Worm (Caenorhabditis elegans) whole organism, L3 larva: Measurements from ENCODE around the gene C55C3.8.
A peak's percentile ranks its signal among the peaks of the same experiment; 100 is the strongest.

Experiments
- R02D3.7 ChIP-seq: fragments of 150-350 bp; optimal IDR thresholded peaks from 2 replicates; lab custom pipeline; 2014; ENCODE audit warnings: missing biosample characterization, missing genetic modification characterization
- ZK546.5 ChIP-seq: sonication (generic microtip); optimal IDR thresholded peaks from 2 replicates; lab custom pipeline; 2017; ENCODE audit warnings: missing biosample characterization, missing genetic modification characterization
- aly-2 ChIP-seq: fragments of 150-350 bp; optimal IDR thresholded peaks from 2 replicates; lab custom pipeline; 2014; ENCODE audit warnings: missing biosample characterization, missing genetic modification characterization
- ama-1 ChIP-seq: fragments of 150-350 bp; optimal IDR thresholded peaks from 2 replicates; lab custom pipeline; 2018
- ceh-16 ChIP-seq: sonication (generic microtip); optimal IDR thresholded peaks from 2 replicates; lab custom pipeline; 2017; ENCODE audit warnings: missing biosample characterization, missing genetic modification characterization
- ceh-28 ChIP-seq: fragments of 150-350 bp; optimal IDR thresholded peaks from 2 replicates; lab custom pipeline; 2014; ENCODE audit warnings: missing biosample characterization, missing genetic modification reagents, missing genetic modification characterization
- ceh-82 ChIP-seq: fragments of 150-350 bp; optimal IDR thresholded peaks from 2 replicates; lab custom pipeline; 2014; ENCODE audit warnings: missing biosample characterization, missing genetic modification characterization
- ceh-9 ChIP-seq: sonication (generic microtip); optimal IDR thresholded peaks from 2 replicates; lab custom pipeline; 2018; ENCODE audit warnings: missing biosample characterization, missing genetic modification characterization
- daf-12 ChIP-seq: fragments of 150-350 bp; optimal IDR thresholded peaks from 2 replicates; lab custom pipeline; 2014; ENCODE audit warnings: missing biosample characterization, missing genetic modification reagents, missing genetic modification characterization
- egl-27 ChIP-seq: sonication (generic microtip); optimal IDR thresholded peaks from 4 replicates; lab custom pipeline; 2017; ENCODE audit warnings: missing biosample characterization, missing genetic modification reagents, missing genetic modification characterization
- egl-5 ChIP-seq: fragments of 150-350 bp; optimal IDR thresholded peaks from 2 replicates; lab custom pipeline; 2017; ENCODE audit warnings: missing biosample characterization, missing genetic modification reagents, missing genetic modification characterization, inconsistent platforms
- elt-1 ChIP-seq: fragments of 150-350 bp; optimal IDR thresholded peaks from 2 replicates; lab custom pipeline; 2014; ENCODE audit warnings: missing biosample characterization, missing genetic modification characterization
- elt-2 ChIP-seq: sonication (generic microtip); optimal IDR thresholded peaks from 2 replicates; lab custom pipeline; 2016; ENCODE audit warnings: missing genetic modification reagents, mild to moderate bottlenecking, missing genetic modification characterization, missing compliant biosample characterization
- elt-3 ChIP-seq, 3 experiments: fragments of 150-350 bp in 1 of 3; sonication (generic microtip) in 2 of 3; optimal IDR thresholded peaks; 2 replicates in 2 of 3; 4 replicates in 1 of 3; lab custom pipeline; 2014 to 2017; ENCODE audit warnings: missing biosample characterization in 3 of 3, missing genetic modification characterization in 3 of 3
- eor-1 ChIP-seq, 2 experiments: fragments of 150-350 bp; optimal IDR thresholded peaks; 2 replicates each; lab custom pipeline; 2014 to 2018; ENCODE audit warnings: missing biosample characterization in 2 of 2, missing genetic modification characterization in 2 of 2
- fkh-10 ChIP-seq: sonication (generic microtip); optimal IDR thresholded peaks from 2 replicates; lab custom pipeline; 2017; ENCODE audit warnings: missing biosample characterization, missing genetic modification reagents, missing genetic modification characterization
- fkh-2 ChIP-seq: fragments of 150-350 bp; optimal IDR thresholded peaks from 2 replicates; lab custom pipeline; 2014; ENCODE audit warnings: missing biosample characterization, missing genetic modification reagents, missing genetic modification characterization
- fos-1 ChIP-seq: fragments of 150-350 bp; optimal IDR thresholded peaks from 2 replicates; lab custom pipeline; 2014; ENCODE audit warnings: missing biosample characterization, missing genetic modification characterization
- hmg-11 ChIP-seq: sonication (generic microtip); optimal IDR thresholded peaks from 2 replicates; lab custom pipeline; 2016; ENCODE audit warnings: missing genetic modification characterization, missing compliant biosample characterization
- jun-1 ChIP-seq: fragments of 150-350 bp; optimal IDR thresholded peaks from 2 replicates; lab custom pipeline; 2014; ENCODE audit warnings: missing biosample characterization, missing genetic modification reagents, missing genetic modification characterization
- lin-15B ChIP-seq: fragments of 150-350 bp; optimal IDR thresholded peaks from 2 replicates; lab custom pipeline; 2014; ENCODE audit warnings: missing biosample characterization, missing genetic modification characterization
- lin-39 ChIP-seq: fragments of 150-350 bp; optimal IDR thresholded peaks from 2 replicates; lab custom pipeline; 2018; ENCODE audit warnings: missing biosample characterization, missing genetic modification reagents, missing genetic modification characterization
- lsy-12 ChIP-seq: sonication (generic microtip); optimal IDR thresholded peaks from 2 replicates; lab custom pipeline; 2016; ENCODE audit warnings: mild to moderate bottlenecking, missing genetic modification characterization, missing compliant biosample characterization
- mdl-1 ChIP-seq: fragments of 150-350 bp; optimal IDR thresholded peaks from 2 replicates; lab custom pipeline; 2014; ENCODE audit warnings: missing biosample characterization, missing genetic modification characterization
- mml-1 ChIP-seq: fragments of 150-350 bp; sonication (generic microtip); optimal IDR thresholded peaks from 3 replicates; lab custom pipeline; 2014; ENCODE audit warnings: missing biosample characterization, missing genetic modification characterization
- nfya-1 ChIP-seq: sonication (generic microtip); optimal IDR thresholded peaks from 2 replicates; lab custom pipeline; 2017; ENCODE audit warnings: missing genetic modification characterization, mild to moderate bottlenecking, missing compliant biosample characterization, antibody characterized with exemption, moderate library complexity; ENCODE audit not compliant: insufficient read depth
- nhr-11 ChIP-seq: fragments of 150-350 bp; optimal IDR thresholded peaks from 2 replicates; lab custom pipeline; 2014; ENCODE audit warnings: missing biosample characterization, missing genetic modification characterization
- nhr-12 ChIP-seq: fragments of 150-350 bp; optimal IDR thresholded peaks from 2 replicates; lab custom pipeline; 2014; ENCODE audit warnings: missing biosample characterization, missing genetic modification characterization
- nhr-23 ChIP-seq: fragments of 150-350 bp; optimal IDR thresholded peaks from 2 replicates; lab custom pipeline; 2014; ENCODE audit warnings: missing biosample characterization, missing genetic modification reagents, missing genetic modification characterization
- nhr-237 ChIP-seq: fragments of 150-350 bp; optimal IDR thresholded peaks from 2 replicates; lab custom pipeline; 2014; ENCODE audit warnings: missing biosample characterization, missing genetic modification characterization
- nhr-25 ChIP-seq: sonication (generic microtip); optimal IDR thresholded peaks from 2 replicates; lab custom pipeline; 2017; ENCODE audit warnings: missing biosample characterization, missing genetic modification characterization
- nhr-28 ChIP-seq: fragments of 150-350 bp; optimal IDR thresholded peaks from 2 replicates; lab custom pipeline; 2014; ENCODE audit warnings: missing biosample characterization, missing genetic modification characterization
- nhr-67 ChIP-seq: fragments of 150-350 bp; optimal IDR thresholded peaks from 2 replicates; lab custom pipeline; 2014; ENCODE audit warnings: missing biosample characterization, missing genetic modification characterization
- nhr-76 ChIP-seq: fragments of 150-350 bp; sonication (generic microtip); optimal IDR thresholded peaks from 5 replicates; lab custom pipeline; 2014; ENCODE audit warnings: missing biosample characterization, missing genetic modification characterization
- nhr-77 ChIP-seq: fragments of 150-350 bp; optimal IDR thresholded peaks from 2 replicates; lab custom pipeline; 2014; ENCODE audit warnings: missing biosample characterization, missing genetic modification characterization
- pha-4 ChIP-seq: fragments of 150-350 bp; optimal IDR thresholded peaks from 2 replicates; lab custom pipeline; 2014; ENCODE audit warnings: missing biosample characterization, missing genetic modification reagents, missing genetic modification characterization
- pqm-1 ChIP-seq: fragments of 150-350 bp; optimal IDR thresholded peaks from 2 replicates; lab custom pipeline; 2017; ENCODE audit warnings: missing biosample characterization, missing genetic modification characterization, inconsistent platforms
- sea-2 ChIP-seq: fragments of 150-350 bp; sonication (generic microtip); optimal IDR thresholded peaks from 4 replicates; lab custom pipeline; 2014; ENCODE audit warnings: missing biosample characterization, missing genetic modification reagents, missing genetic modification characterization
- skn-1 ChIP-seq: fragments of 150-350 bp; optimal IDR thresholded peaks from 2 replicates; lab custom pipeline; 2014; ENCODE audit warnings: missing biosample characterization, missing genetic modification characterization
- snpc-4 ChIP-seq: fragments of 150-350 bp; optimal IDR thresholded peaks from 2 replicates; lab custom pipeline; 2014; ENCODE audit warnings: missing biosample characterization, missing genetic modification characterization
- tbx-2 ChIP-seq: sonication (generic microtip); optimal IDR thresholded peaks from 2 replicates; lab custom pipeline; 2016; ENCODE audit warnings: mild to moderate bottlenecking, missing genetic modification characterization, missing compliant biosample characterization
- unc-39 ChIP-seq: sonication (generic microtip); optimal IDR thresholded peaks from 4 replicates; lab custom pipeline; 2017; ENCODE audit warnings: missing biosample characterization, missing genetic modification characterization
- unc-62 ChIP-seq: fragments of 150-350 bp; sonication (generic microtip); optimal IDR thresholded peaks from 4 replicates; lab custom pipeline; 2014; ENCODE audit warnings: missing biosample characterization, missing genetic modification reagents, missing genetic modification characterization
- zag-1 ChIP-seq: fragments of 150-350 bp; optimal IDR thresholded peaks from 2 replicates; lab custom pipeline; 2014; ENCODE audit warnings: missing biosample characterization, missing genetic modification characterization
- ztf-11 ChIP-seq: fragments of 150-350 bp; optimal IDR thresholded peaks from 2 replicates; lab custom pipeline; 2014; ENCODE audit warnings: missing biosample characterization, missing genetic modification characterization
- ztf-4 ChIP-seq: fragments of 150-350 bp; optimal IDR thresholded peaks from 2 replicates; lab custom pipeline; 2014; ENCODE audit warnings: missing biosample characterization, missing genetic modification characterization

The C55C3.8 gene

DNA sequence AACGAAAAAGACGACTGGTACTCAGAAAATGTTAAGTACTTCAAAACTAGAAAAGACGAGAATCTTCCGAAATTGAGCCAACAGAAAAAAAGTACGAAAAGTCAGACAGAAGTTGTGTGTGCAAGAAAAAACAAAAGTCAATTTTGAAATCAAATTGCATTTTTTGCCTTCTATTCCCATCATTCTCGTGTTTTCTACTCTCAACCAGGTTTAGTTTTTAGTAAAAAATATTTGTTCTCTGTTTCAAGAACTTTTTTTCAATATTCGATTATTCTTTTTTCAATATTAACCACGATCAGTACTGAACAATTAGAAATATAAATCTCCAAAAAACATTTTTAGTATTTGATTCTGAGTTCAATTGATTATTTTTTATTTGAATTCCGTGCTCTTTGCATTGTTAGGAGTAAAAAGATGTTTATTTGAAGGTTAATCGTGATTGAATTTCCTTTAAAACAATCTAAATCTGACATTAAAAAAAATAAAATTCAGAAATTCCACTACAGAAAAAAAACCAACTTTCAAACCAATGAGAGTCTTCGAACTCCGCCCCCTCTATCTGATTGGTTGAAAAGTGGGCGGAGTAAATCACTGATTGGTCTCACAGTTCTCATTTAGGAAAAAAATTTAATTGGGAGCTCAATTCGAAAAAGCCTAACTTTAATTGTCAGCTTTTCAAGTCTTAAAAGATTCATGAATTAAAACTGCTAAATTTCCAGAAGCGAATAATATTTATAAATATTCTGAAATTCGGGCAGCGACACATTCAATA is 24.7 kb downstream of the C55C3.8 start:
- no peak for TF ChIP-seq sea-2 (GFP tag; lab: Kevin White, UChicago)
- TF ChIP-seq fkh-2 (tag; lab: Kevin White, UChicago), result no peak
- TF ChIP-seq nfya-1, result peak; percentile 99
- peak; percentile 27 for TF ChIP-seq fkh-10 (GFP tag; lab: Kevin White, UChicago)
- TF ChIP-seq mdl-1 (tag; lab: Kevin White, UChicago), result no peak

DNA sequence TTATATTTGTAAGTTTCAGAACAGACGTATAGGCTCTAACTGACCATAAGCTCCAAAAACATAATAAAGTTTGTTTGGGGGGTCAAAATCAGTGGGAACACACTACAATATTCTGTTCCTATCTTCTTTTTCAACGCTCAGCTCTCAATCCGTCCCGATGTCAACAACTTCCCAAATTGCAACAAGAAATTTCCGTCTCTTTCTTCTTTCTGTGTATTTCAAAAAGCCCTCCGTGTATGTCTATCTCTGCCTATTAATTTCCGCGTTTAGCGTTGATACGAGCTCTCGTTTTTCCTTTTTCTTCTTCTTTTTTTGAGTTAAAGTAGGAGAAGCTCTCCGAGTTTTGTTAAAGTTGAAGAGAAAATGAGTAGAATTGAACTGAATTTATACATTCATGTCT is 32.8 kb downstream of the C55C3.8 start:
- no peak for TF ChIP-seq fos-1
- TF ChIP-seq fkh-10 (GFP tag; lab: Kevin White, UChicago), result peak; percentile 82

DNA sequence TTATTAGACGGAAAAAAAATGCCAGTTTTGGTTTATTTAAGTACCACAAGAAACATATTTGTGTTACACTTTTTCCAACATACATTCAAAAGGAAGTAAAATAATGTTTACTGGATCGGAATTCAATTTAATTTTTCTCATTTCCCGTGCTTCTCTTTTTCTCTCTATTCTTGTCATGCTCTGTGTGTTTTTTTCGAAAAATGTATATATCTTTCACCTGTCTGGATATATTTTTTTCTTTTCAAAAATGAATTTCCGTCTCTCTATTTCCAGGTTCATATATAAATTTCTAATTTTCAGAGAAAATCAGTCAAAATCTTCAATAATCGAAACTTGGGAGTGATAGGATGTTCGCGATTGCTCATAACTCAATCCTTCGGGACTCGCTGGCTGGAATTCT is 34.5 kb downstream of the C55C3.8 start, which contains the start of gene H35B03.1:
H35B03.1 (plus strand) TSS at position 301 of the 400 bp plus-strand sequence.
- no peak for TF ChIP-seq egl-27 (tag; lab: Kevin White, UChicago)
- TF ChIP-seq lin-39 (tag; lab: Kevin White, UChicago), result no peak
- no peak for TF ChIP-seq pqm-1 (tag; lab: Kevin White, UChicago)
- TF ChIP-seq nhr-76 (tag; lab: Kevin White, UChicago), result no peak
- no peak for TF ChIP-seq nhr-23 (tag; lab: Kevin White, UChicago)

DNA sequence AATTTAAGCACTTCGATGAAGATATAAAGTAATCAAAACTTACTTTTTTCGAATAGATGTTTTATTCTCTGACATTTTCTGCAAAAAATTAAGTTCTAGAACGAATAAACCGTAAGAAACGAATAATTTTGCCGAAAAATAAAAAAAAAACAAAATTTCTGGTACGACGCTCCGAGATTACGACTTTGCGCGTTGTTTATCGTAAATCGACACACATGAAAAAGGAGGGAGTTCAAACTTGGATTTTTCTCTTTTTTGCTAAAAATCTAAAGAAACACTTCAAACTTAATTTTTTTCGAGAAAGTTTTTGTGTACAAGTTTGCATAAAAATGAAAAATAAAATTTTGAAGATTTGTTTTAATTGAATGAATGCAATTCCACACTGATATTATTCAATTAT is 40.8 kb downstream of the C55C3.8 start, which contains the start of gene H35B03.2:
H35B03.2 (minus strand) TSS at position 78 of the 400 bp plus-strand sequence.
- TF ChIP-seq nhr-11, result no peak
- TF ChIP-seq nhr-77, result no peak
- no peak for TF ChIP-seq nhr-237 (tag; lab: Kevin White, UChicago)
- no peak for TF ChIP-seq tbx-2 (tag; lab: Kevin White, UChicago)
- TF ChIP-seq mml-1, result no peak
- TF ChIP-seq hmg-11, result peak; percentile 23
- no peak for TF ChIP-seq pqm-1 (tag; lab: Kevin White, UChicago)
- TF ChIP-seq ZK546.5, result no peak
- no peak for TF ChIP-seq unc-62 (GFP tag; lab: Kevin White, UChicago)
- TF ChIP-seq eor-1 (tag; optimal IDR thresholded peaks at IDR 0.05; lab: Kevin White, UChicago), result no peak
- TF ChIP-seq nhr-23 (tag; lab: Kevin White, UChicago), result no peak
- TF ChIP-seq lsy-12 (tag; lab: Kevin White, UChicago), result no peak
- no peak for TF ChIP-seq ama-1 (lab: Kevin White, UChicago)
- no peak for TF ChIP-seq zag-1 (tag; lab: Kevin White, UChicago)
- peak; percentile 58 for TF ChIP-seq snpc-4 (tag; lab: Kevin White, UChicago)
- no peak for TF ChIP-seq nhr-28 (tag; lab: Kevin White, UChicago)
- TF ChIP-seq jun-1 (tag; lab: Kevin White, UChicago), result peak; percentile 18
- no peak for TF ChIP-seq lin-39 (tag; lab: Kevin White, UChicago)
- peak; percentile 71 for TF ChIP-seq skn-1 (tag; lab: Kevin White, UChicago)
- no peak for TF ChIP-seq ceh-9 (tag; lab: Kevin White, UChicago)
- no peak for TF ChIP-seq egl-5
- TF ChIP-seq fkh-10 (GFP tag; lab: Kevin White, UChicago), result peak; percentile 22
- TF ChIP-seq pha-4 (tag; lab: Kevin White, UChicago), result peak; percentile 80
- peak; percentile 98 for TF ChIP-seq R02D3.7 (tag; lab: Kevin White, UChicago)
- TF ChIP-seq nhr-25, result peak; percentile 18
- TF ChIP-seq ztf-4 (tag; lab: Kevin White, UChicago), result no peak
- TF ChIP-seq ceh-16, result no peak
- no peak for TF ChIP-seq aly-2 (tag; lab: Kevin White, UChicago)
- TF ChIP-seq nhr-12, result no peak
- TF ChIP-seq nfya-1, result peak; percentile 83
- no peak for TF ChIP-seq daf-12
- TF ChIP-seq elt-1 (tag; lab: Kevin White, UChicago), result no peak
- no peak for TF ChIP-seq unc-39 (tag; lab: Kevin White, UChicago)
- no peak for TF ChIP-seq mdl-1 (tag; lab: Kevin White, UChicago)
- no peak for TF ChIP-seq fkh-2 (tag; lab: Kevin White, UChicago)
- no peak for TF ChIP-seq nhr-76 (tag; lab: Kevin White, UChicago)
- TF ChIP-seq nhr-67 (tag; lab: Kevin White, UChicago), result no peak
- TF ChIP-seq elt-3 (tag; optimal IDR thresholded peaks at IDR 0.05; lab: Kevin White, UChicago), result no peak
- peak; percentile 86 for TF ChIP-seq lin-15B
- peak; percentile 2 for TF ChIP-seq ceh-28 (tag; lab: Kevin White, UChicago)
- no peak for TF ChIP-seq ceh-82 (tag; lab: Kevin White, UChicago)
- peak; percentile 3 for TF ChIP-seq elt-2 (tag; lab: Kevin White, UChicago)
- no peak for TF ChIP-seq fos-1
- no peak for TF ChIP-seq sea-2 (GFP tag; lab: Kevin White, UChicago)
- TF ChIP-seq ztf-11 (tag; lab: Kevin White, UChicago), result no peak
